Fruit fly (Drosophila melanogaster): ENCODE data around the gene eRF1.
A peak's percentile ranks its signal among the peaks of the same experiment; 100 is the strongest.

eRF1 gene

DNA sequence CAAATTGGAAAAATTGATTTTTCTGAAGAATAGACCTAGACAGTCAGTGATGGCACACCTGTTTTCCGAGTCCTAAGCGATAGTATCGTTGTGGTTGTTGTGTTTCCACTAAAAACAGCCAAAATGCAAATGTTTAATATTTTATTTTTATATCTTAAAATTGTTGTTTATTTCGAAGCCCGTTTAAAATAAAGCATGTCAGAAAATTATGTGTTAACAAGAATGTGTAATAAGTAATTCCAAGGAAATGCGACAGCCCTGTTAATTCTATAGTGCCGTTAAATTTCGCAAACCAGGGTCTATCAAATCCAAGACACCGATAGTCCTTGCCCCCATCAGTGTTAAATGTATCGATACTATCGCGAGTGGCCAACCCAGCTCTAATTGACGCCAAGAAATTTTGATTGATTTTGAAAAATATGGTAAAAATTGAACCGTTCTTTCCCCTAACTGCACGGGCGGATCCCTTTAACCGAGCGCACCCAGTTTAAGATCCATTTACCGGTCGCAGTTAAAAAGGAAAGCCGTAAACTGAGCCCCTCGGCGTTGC is 46.0 kb upstream of the eRF1 start, which contains the start of gene Pex23 (continued):
- TF ChIP-seq usp (GFP tag; optimal IDR thresholded peaks at IDR 0.05) (no peak), bsh (GFP tag; optimal IDR thresholded peaks at IDR 0.05) (peak in 1 of 2 experiments; percentile 80), vnd (GFP tag; IDR thresholded peaks at IDR 0.05; ENCODE audit: partially characterized antibody) (peak; percentile 98), Pdp1 (GFP tag; optimal IDR thresholded peaks at IDR 0.05) (peak in 1 of 2 experiments; percentile 72), hkb (optimal IDR thresholded peaks at IDR 0.05) (peak; percentile 46), hkb (GFP tag; IDR thresholded peaks at IDR 0.05) (peak; percentile 67), CG1832 (GFP tag; optimal IDR thresholded peaks at IDR 0.05) (no peak), CG30431 (GFP tag; optimal IDR thresholded peaks at IDR 0.05) (peak; percentile 42), nau (GFP tag; optimal IDR thresholded peaks at IDR 0.05) (no peak), CG13287 (GFP tag; IDR thresholded peaks at IDR 0.05; ENCODE audit: partially characterized antibody) (peak; percentile 99), eyg (GFP tag; optimal IDR thresholded peaks at IDR 0.05) (no peak), row (GFP tag; IDR thresholded peaks at IDR 0.05) (peak; percentile 96), Hr39 (optimal IDR thresholded peaks at IDR 0.05) (no peak), Ada2b (GFP tag; IDR thresholded peaks at IDR 0.05) (peak; percentile 80), CG8924 (tag; optimal IDR thresholded peaks at IDR 0.05) (peak; percentile 79), Usf (GFP tag; optimal IDR thresholded peaks at IDR 0.05) (peak; percentile 48), NC2β (GFP tag; optimal IDR thresholded peaks at IDR 0.05) (peak; percentile 53), HLH54F (GFP tag; optimal IDR thresholded peaks at IDR 0.05) (peak; percentile 70), sd (tag; optimal IDR thresholded peaks at IDR 0.05) (no peak), CG15479 (GFP tag; optimal IDR thresholded peaks at IDR 0.05) (no peak), CG4820 (GFP tag; optimal IDR thresholded peaks at IDR 0.05) (peak; percentile 79), CG31365 (tag; optimal IDR thresholded peaks at IDR 0.05) (no peak), Eip74EF (GFP tag; optimal IDR thresholded peaks at IDR 0.05) (no peak), Nf-YC (tag; optimal IDR thresholded peaks at IDR 0.05) (peak; percentile 69), Nf-YA (GFP tag; IDR thresholded peaks at IDR 0.05) (peak; percentile 52; the same call in 1 of the 2 replicates), CG7928 (GFP tag; optimal IDR thresholded peaks at IDR 0.05) (peak; percentile 88), CG10321 (GFP tag; IDR thresholded peaks at IDR 0.05) (peak; percentile 58), CG2889 (GFP tag; IDR thresholded peaks at IDR 0.05) (peak; percentile 78; the same call in 2 of the 3 replicates), trh (GFP tag; optimal IDR thresholded peaks at IDR 0.05) (peak; percentile 54), CG10959 (GFP tag; IDR thresholded peaks at IDR 0.05) (peak; percentile 66), Taf1 (GFP tag; IDR thresholded peaks at IDR 0.05) (peak; percentile 59; the same call in 1 of the 2 replicates), CG31388 (GFP tag; optimal IDR thresholded peaks at IDR 0.05) (peak; percentile 69), chinmo (GFP tag; IDR thresholded peaks at IDR 0.05; ENCODE audit: partially characterized antibody) (peak; percentile 94; the same call in 2 of the 4 replicates), CG18599 (GFP tag; optimal IDR thresholded peaks at IDR 0.05) (peak; percentile 80), H15 (GFP tag; IDR thresholded peaks at IDR 0.05) (peak; percentile 70; the same call in 2 of the 3 replicates), NC2α (GFP tag; optimal IDR thresholded peaks at IDR 0.05) (peak; percentile 47), unpg (GFP tag; optimal IDR thresholded peaks at IDR 0.05) (peak; percentile 73), Dll (GFP tag; IDR thresholded peaks at IDR 0.05; ENCODE audit: partially characterized antibody) (peak; percentile 99), Rfx (GFP tag; IDR thresholded peaks at IDR 0.05) (peak; percentile 89), CG8944 (GFP tag; optimal IDR thresholded peaks at IDR 0.05) (peak; percentile 67), CG9817 (tag; optimal IDR thresholded peaks at IDR 0.05) (peak; percentile 80), oc (tag; optimal IDR thresholded peaks at IDR 0.05) (no peak), fd96Cb (tag; optimal IDR thresholded peaks at IDR 0.05) (peak; percentile 66), ash1 (GFP tag; optimal IDR thresholded peaks at IDR 0.05) (no peak), CG17385 (GFP tag; optimal IDR thresholded peaks at IDR 0.05) (peak; percentile 69), CG12299 (tag; optimal IDR thresholded peaks at IDR 0.05) (peak; percentile 47), NK7.1 (GFP tag; optimal IDR thresholded peaks at IDR 0.05) (peak; percentile 17), gce (GFP tag; IDR thresholded peaks at IDR 0.05) (no peak), CG6254 (GFP tag; optimal IDR thresholded peaks at IDR 0.05) (peak; percentile 62), nom (GFP tag; optimal IDR thresholded peaks at IDR 0.05) (no peak)

Data from whole organism, embryonic.